Worm (Caenorhabditis elegans) whole organism, L2 larva: ENCODE data around the gene Y113G7B.15.

Experiments
- crh-2 ChIP-seq: sonication (generic microtip); optimal IDR thresholded peaks from 2 replicates; lab custom pipeline; 2017; ENCODE audit warnings: missing biosample characterization, missing genetic modification characterization
- nhr-77 ChIP-seq: fragments of 150-350 bp; optimal IDR thresholded peaks from 2 replicates; lab custom pipeline; 2014; ENCODE audit warnings: missing biosample characterization, missing genetic modification characterization
- skn-1 ChIP-seq: sonication (generic microtip); optimal IDR thresholded peaks from 2 replicates; lab custom pipeline; 2017; ENCODE audit warnings: missing biosample characterization, missing genetic modification characterization
- snpc-4 ChIP-seq: fragments of 150-350 bp; optimal IDR thresholded peaks from 2 replicates; lab custom pipeline; 2014; ENCODE audit warnings: missing biosample characterization, missing genetic modification characterization

- no peak for TF ChIP-seq nhr-77 (tag; lab: Kevin White, UChicago)
- TF ChIP-seq crh-2 (tag; lab: Kevin White, UChicago) = no peak
- no peak for TF ChIP-seq snpc-4 (tag; lab: Kevin White, UChicago)
- no peak for TF ChIP-seq skn-1 (tag; lab: Kevin White, UChicago)
Observed at ce11 chrV:20220604-20221003, 13.0 kb downstream of the Y113G7B.15 start.
